Fruit fly (Drosophila melanogaster): ENCODE results near the gene CG13950.

CG13950 gene

DNA sequence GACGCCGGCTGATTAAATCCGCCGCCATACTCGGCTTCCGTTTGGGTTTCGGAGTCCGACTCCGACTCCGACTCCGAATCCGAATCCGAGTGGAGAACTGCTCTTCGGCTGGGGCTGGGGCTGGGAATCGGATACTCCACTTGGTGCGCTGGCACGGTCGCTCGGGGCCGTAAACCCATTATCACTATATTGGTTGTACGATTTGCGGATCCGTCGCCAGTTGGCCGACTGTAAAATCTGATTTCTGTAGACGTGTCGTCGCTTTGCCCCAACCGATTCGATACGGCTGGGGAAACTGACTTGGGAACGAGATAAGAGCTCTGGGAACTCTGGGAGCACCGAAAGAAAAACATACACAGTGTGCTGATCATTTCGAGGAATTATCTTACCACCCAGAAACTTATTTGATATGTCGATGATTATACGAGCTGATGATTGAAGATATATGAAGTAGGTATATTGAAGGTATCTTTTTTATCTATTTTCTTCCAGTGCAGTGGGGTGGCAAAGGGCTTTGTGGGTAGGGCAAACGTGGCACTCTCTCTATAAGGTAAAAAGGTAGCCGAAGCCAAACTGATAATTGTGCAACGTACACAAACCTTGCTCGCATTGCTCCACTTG lies 2.0 kb upstream of the CG13950 start (continued):
- TF ChIP-seq CG30403 (GFP tag; optimal IDR thresholded peaks at IDR 0.05) (peak; percentile 64), gt (GFP tag; IDR thresholded peaks at IDR 0.05) (no peak), CG10654 (GFP tag; optimal IDR thresholded peaks at IDR 0.05) (no peak), B-H2 (GFP tag; optimal IDR thresholded peaks at IDR 0.05) (no peak), tup (GFP tag; optimal IDR thresholded peaks at IDR 0.05) (peak; percentile 24), CTCF (GFP tag; optimal IDR thresholded peaks at IDR 0.05) (no peak), CG3163 (GFP tag; optimal IDR thresholded peaks at IDR 0.05) (no peak), CG6683 (GFP tag; optimal IDR thresholded peaks at IDR 0.05) (no peak), Fer3 (tag; optimal IDR thresholded peaks at IDR 0.05) (peak; percentile 27), CG15514 (GFP tag; optimal IDR thresholded peaks at IDR 0.05) (peak; percentile 13), gfzf (GFP tag; optimal IDR thresholded peaks at IDR 0.05) (no peak), zen (tag; optimal IDR thresholded peaks at IDR 0.05) (no peak), CG15696 (tag; optimal IDR thresholded peaks at IDR 0.05) (no peak), Atf3 (GFP tag; optimal IDR thresholded peaks at IDR 0.05) (peak; percentile 48), bowl (GFP tag; IDR thresholded peaks at IDR 0.05) (no peak), Mes4 (GFP tag; optimal IDR thresholded peaks at IDR 0.05) (peak; percentile 21), oc (tag; optimal IDR thresholded peaks at IDR 0.05) (peak; percentile 42), CG15011 (GFP tag; optimal IDR thresholded peaks at IDR 0.05) (no peak), CG2116 (GFP tag; optimal IDR thresholded peaks at IDR 0.05) (peak; percentile 7), fd96Cb (tag; optimal IDR thresholded peaks at IDR 0.05) (peak; percentile 60), trh (GFP tag; optimal IDR thresholded peaks at IDR 0.05) (no peak), CG11093 (GFP tag; IDR thresholded peaks at IDR 0.05) (peak; percentile 50; the same call in 2 of the 3 replicates), CG1529 (GFP tag; optimal IDR thresholded peaks at IDR 0.05) (peak; percentile 53), run (tag; optimal IDR thresholded peaks at IDR 0.05) (no peak), CG5245 (GFP tag; optimal IDR thresholded peaks at IDR 0.05) (no peak), Dek (tag; optimal IDR thresholded peaks at IDR 0.05) (peak; percentile 33), CG6854 (GFP tag; optimal IDR thresholded peaks at IDR 0.05) (peak; percentile 16), Asciz (GFP tag; optimal IDR thresholded peaks at IDR 0.05) (peak; percentile 45), Hsf (GFP tag; optimal IDR thresholded peaks at IDR 0.05) (peak; percentile 53), bigmax (GFP tag; optimal IDR thresholded peaks at IDR 0.05) (no peak), CG9932 (GFP tag; IDR thresholded peaks at IDR 0.05) (peak; percentile 58), Bgb (GFP tag; IDR thresholded peaks at IDR 0.05; ENCODE audit: partially characterized antibody) (no peak), CG4707 (GFP tag; optimal IDR thresholded peaks at IDR 0.05) (peak; percentile 24), row (GFP tag; IDR thresholded peaks at IDR 0.05) (peak; percentile 86), wek (GFP tag; optimal IDR thresholded peaks at IDR 0.05) (no peak), CG31365 (tag; optimal IDR thresholded peaks at IDR 0.05) (no peak), Max (GFP tag; optimal IDR thresholded peaks at IDR 0.05) (no peak), ac (GFP tag; optimal IDR thresholded peaks at IDR 0.05) (no peak), tap (tag; optimal IDR thresholded peaks at IDR 0.05) (peak; percentile 48), CG4730 (GFP tag; IDR thresholded peaks at IDR 0.05) (peak; percentile 53; the same call in 1 of the 2 replicates), CG11695 (GFP tag; IDR thresholded peaks at IDR 0.05) (peak; percentile 68; the same call in 2 of the 3 replicates), CG2678 (tag; optimal IDR thresholded peaks at IDR 0.05) (peak; percentile 55), Oaz (GFP tag; IDR thresholded peaks at IDR 0.05) (peak; percentile 42; the same call in 1 of the 2 replicates), bab2 (GFP tag; optimal IDR thresholded peaks at IDR 0.05) (peak; percentile 30), CG1233 (GFP tag; optimal IDR thresholded peaks at IDR 0.05) (peak; percentile 25), CHES-1-like (GFP tag; optimal IDR thresholded peaks at IDR 0.05) (peak; percentile 53), CG17385 (GFP tag; optimal IDR thresholded peaks at IDR 0.05) (peak; percentile 72), H15 (GFP tag; IDR thresholded peaks at IDR 0.05) (peak; percentile 64; the same call in 2 of the 3 replicates), chm (GFP tag; IDR thresholded peaks at IDR 0.05) (no peak), hb (GFP tag; IDR thresholded peaks at IDR 0.05; ENCODE audit: partially characterized antibody) (no peak)

Data from whole organism, embryonic.